Worm (Caenorhabditis elegans) whole organism, L1 larva: ENCODE measurements around the gene W02H5.2.

Experiments
- C04F5.9 ChIP-seq: sonication (generic microtip); optimal IDR thresholded peaks from 2 replicates; lab custom pipeline; 2016; ENCODE audit warnings: missing genetic modification characterization, missing compliant biosample characterization
- C16A3.4 ChIP-seq: fragments of 150-350 bp; optimal IDR thresholded peaks from 2 replicates; lab custom pipeline; 2014; ENCODE audit warnings: missing biosample characterization, missing genetic modification characterization
- F16B12.6 ChIP-seq: fragments of 150-350 bp; optimal IDR thresholded peaks from 2 replicates; lab custom pipeline; 2014; ENCODE audit warnings: missing biosample characterization, missing genetic modification characterization
- Y116A8C.19 ChIP-seq: sonication (generic microtip); optimal IDR thresholded peaks from 2 replicates; lab custom pipeline; 2016; ENCODE audit warnings: missing compliant biosample characterization, missing genetic modification characterization, borderline replicate concordance
- alr-1 ChIP-seq: fragments of 200-800 bp; sonication (Bioruptor generic); optimal IDR thresholded peaks from 2 replicates; lab custom pipeline; 2018; ENCODE audit warnings: borderline replicate concordance, mild to moderate bottlenecking, missing genetic modification characterization, missing compliant biosample characterization
- ama-1 ChIP-seq: fragments of 150-350 bp; optimal IDR thresholded peaks from 2 replicates; lab custom pipeline; 2014
- blmp-1 ChIP-seq: fragments of 150-350 bp; optimal IDR thresholded peaks from 2 replicates; lab custom pipeline; 2014; ENCODE audit warnings: missing biosample characterization, missing genetic modification characterization
- ceh-8 ChIP-seq: fragments of 200-800 bp; sonication (Bioruptor generic); optimal IDR thresholded peaks from 2 replicates; lab custom pipeline; 2018; ENCODE audit warnings: mild to moderate bottlenecking, missing genetic modification characterization, moderate library complexity, missing compliant biosample characterization
- ceh-82 ChIP-seq, 3 experiments: fragments of 150-350 bp in 1 of 3; sonication (generic microtip) in 2 of 3; optimal IDR thresholded peaks; 2 replicates each; lab custom pipeline; 2014 to 2017; ENCODE audit warnings: missing biosample characterization in 3 of 3, missing genetic modification characterization in 3 of 3
- ces-1 ChIP-seq: fragments of 150-350 bp; optimal IDR thresholded peaks from 2 replicates; lab custom pipeline; 2014; ENCODE audit warnings: missing biosample characterization, missing genetic modification reagents, missing genetic modification characterization
- dpl-1 ChIP-seq, 3 experiments: fragments of 150-350 bp in 2 of 3; sonication (generic microtip) in 1 of 3; optimal IDR thresholded peaks; 2 replicates each; lab custom pipeline; 2014 to 2017; ENCODE audit warnings: missing biosample characterization in 3 of 3, missing genetic modification characterization in 3 of 3, missing genetic modification reagents in 3 of 3
- efl-1 ChIP-seq, 4 experiments: fragments of 150-350 bp; optimal IDR thresholded peaks in 3 of 4; peaks in 1 of 4; 1 replicate in 1 of 4; 2 replicates in 3 of 4; lab custom pipeline; 2014; ENCODE audit warnings: missing biosample characterization in 2 of 4, missing genetic modification characterization in 2 of 4, missing genetic modification reagents in 2 of 4
- elt-2 ChIP-seq: sonication (generic microtip); optimal IDR thresholded peaks from 2 replicates; lab custom pipeline; 2016; ENCODE audit warnings: missing genetic modification characterization, mild to moderate bottlenecking, inconsistent platforms, missing compliant biosample characterization, missing genetic modification reagents
- elt-3 ChIP-seq, 6 experiments: fragments of 150-350 bp in 1 of 6; sonication (generic microtip); optimal IDR thresholded peaks; 2 replicates each; lab custom pipeline; 2017 to 2018; ENCODE audit warnings: missing biosample characterization in 6 of 6, missing genetic modification characterization in 6 of 6, inconsistent platforms in 1 of 6
- irx-1 ChIP-seq: sonication (generic microtip); optimal IDR thresholded peaks from 2 replicates; lab custom pipeline; 2016; ENCODE audit warnings: missing genetic modification characterization, missing compliant biosample characterization
- isw-1 ChIP-seq: fragments of 200-800 bp; sonication (Bioruptor generic); IDR thresholded peaks from 2 replicates; pipeline ENCODE4 v1.3.6; 2022; ENCODE audit warnings: missing genetic modification characterization, missing compliant biosample characterization
- lin-13 ChIP-seq: fragments of 150-350 bp; optimal IDR thresholded peaks from 2 replicates; lab custom pipeline; 2014; ENCODE audit warnings: missing biosample characterization, missing genetic modification reagents, missing genetic modification characterization
- lin-14 ChIP-seq: fragments of 200-800 bp; sonication (Bioruptor generic); optimal IDR thresholded peaks from 2 replicates; lab custom pipeline; 2018; ENCODE audit warnings: mild to moderate bottlenecking, missing genetic modification characterization, moderate library complexity, missing compliant biosample characterization
- lin-35 ChIP-seq, 2 experiments: fragments of 150-350 bp; optimal IDR thresholded peaks; 2 replicates each; lab custom pipeline; 2014; ENCODE audit warnings: missing biosample characterization in 2 of 2, missing genetic modification characterization in 2 of 2, missing genetic modification reagents in 2 of 2
- lsy-2 ChIP-seq, 2 experiments: fragments of 150-350 bp; optimal IDR thresholded peaks; 2 replicates each; lab custom pipeline; 2014; ENCODE audit warnings: missing biosample characterization in 2 of 2, missing genetic modification characterization in 2 of 2
- mdl-1 ChIP-seq, 2 experiments: fragments of 150-350 bp; optimal IDR thresholded peaks; 2 replicates each; lab custom pipeline; 2014 to 2017; ENCODE audit warnings: missing biosample characterization in 2 of 2, missing genetic modification characterization in 2 of 2, inconsistent platforms in 1 of 2
- mef-2 ChIP-seq: fragments of 150-350 bp; optimal IDR thresholded peaks from 2 replicates; lab custom pipeline; 2014; ENCODE audit warnings: missing biosample characterization, missing genetic modification characterization
- mep-1 ChIP-seq: fragments of 150-350 bp; optimal IDR thresholded peaks from 2 replicates; lab custom pipeline; 2014; ENCODE audit warnings: missing biosample characterization, missing genetic modification characterization
- nhr-19 ChIP-seq: fragments of 200-800 bp; sonication (Bioruptor generic); conservative IDR thresholded peaks from 2 replicates; pipeline ENCODE4 v1.3.6; 2022; ENCODE audit warnings: missing genetic modification characterization, missing compliant biosample characterization
- nhr-20 ChIP-seq: sonication (generic microtip); optimal IDR thresholded peaks from 2 replicates; lab custom pipeline; 2016; ENCODE audit warnings: mild to moderate bottlenecking, missing genetic modification characterization, missing compliant biosample characterization
- nhr-71 ChIP-seq: sonication (generic microtip); optimal IDR thresholded peaks from 2 replicates; lab custom pipeline; 2016; ENCODE audit warnings: mild to moderate bottlenecking, missing genetic modification characterization, moderate library complexity, missing compliant biosample characterization
- nhr-85 ChIP-seq: sonication (generic microtip); peaks from one replicate; lab custom pipeline; 2016; ENCODE audit warnings: missing genetic modification characterization, inconsistent platforms, missing compliant biosample characterization
- nhr-90 ChIP-seq: sonication (generic microtip); optimal IDR thresholded peaks from 2 replicates; lab custom pipeline; 2016; ENCODE audit warnings: mild to moderate bottlenecking, missing genetic modification characterization, missing compliant biosample characterization; ENCODE audit not compliant: poor library complexity
- pax-3 ChIP-seq: fragments of 200-800 bp; sonication (Bioruptor generic); optimal IDR thresholded peaks from 2 replicates; lab custom pipeline; 2018; ENCODE audit warnings: mild to moderate bottlenecking, missing genetic modification characterization, moderate library complexity, missing compliant biosample characterization
- rnt-1 ChIP-seq: sonication (generic microtip); optimal IDR thresholded peaks from 2 replicates; lab custom pipeline; 2016; ENCODE audit warnings: mild to moderate bottlenecking, missing genetic modification characterization, moderate library complexity, missing compliant biosample characterization
- skn-1 ChIP-seq: fragments of 150-350 bp; optimal IDR thresholded peaks from 2 replicates; lab custom pipeline; 2014; ENCODE audit warnings: missing biosample characterization, missing genetic modification characterization
- snu-23 ChIP-seq: sonication (generic microtip); optimal IDR thresholded peaks from 2 replicates; lab custom pipeline; 2016; ENCODE audit warnings: missing genetic modification characterization, missing compliant biosample characterization
- sptf-1 ChIP-seq: fragments of 150-350 bp; optimal IDR thresholded peaks from 2 replicates; lab custom pipeline; 2014; ENCODE audit warnings: missing biosample characterization, missing genetic modification characterization
- swsn-7 ChIP-seq: sonication (generic microtip); optimal IDR thresholded peaks from 2 replicates; lab custom pipeline; 2016; ENCODE audit warnings: missing genetic modification characterization, missing compliant biosample characterization
- tbx-2 ChIP-seq: sonication (generic microtip); optimal IDR thresholded peaks from 2 replicates; lab custom pipeline; 2016; ENCODE audit warnings: missing genetic modification characterization, missing compliant biosample characterization
- unc-130 ChIP-seq: fragments of 150-350 bp; optimal IDR thresholded peaks from 2 replicates; lab custom pipeline; 2017; ENCODE audit warnings: missing biosample characterization, missing genetic modification characterization, inconsistent platforms
- unc-98 ChIP-seq: fragments of 200-800 bp; sonication (Bioruptor generic); IDR thresholded peaks from 2 replicates; pipeline ENCODE4 v1.3.6; 2022; ENCODE audit warnings: missing genetic modification characterization, missing compliant biosample characterization
- vab-15 ChIP-seq: sonication (generic microtip); optimal IDR thresholded peaks from 2 replicates; lab custom pipeline; 2017; ENCODE audit warnings: missing genotype, mild to moderate bottlenecking, missing genetic modification characterization, missing compliant biosample characterization
- xbp-1 ChIP-seq: sonication (generic microtip); optimal IDR thresholded peaks from 2 replicates; lab custom pipeline; 2016; ENCODE audit warnings: missing genetic modification characterization, missing compliant biosample characterization
- zag-1 ChIP-seq: fragments of 150-350 bp; optimal IDR thresholded peaks from 2 replicates; lab custom pipeline; 2014; ENCODE audit warnings: missing biosample characterization, missing genetic modification characterization
- zip-4 ChIP-seq: fragments of 200-800 bp; sonication (Bioruptor generic); optimal IDR thresholded peaks from 2 replicates; lab custom pipeline; 2018; ENCODE audit warnings: mild to moderate bottlenecking, missing genetic modification characterization, moderate library complexity, missing compliant biosample characterization
- ztf-4 ChIP-seq: fragments of 150-350 bp; optimal IDR thresholded peaks from 2 replicates; lab custom pipeline; 2014; ENCODE audit warnings: missing biosample characterization, missing genetic modification characterization

The W02H5.2 gene

ce11 chrV:2614986-2615687 is 24.0 kb upstream of the W02H5.2 start, which contains the start of gene F53E10.1:
F53E10.1 (plus strand) TSS chrV:2615310.
- no peak for TF ChIP-seq Y116A8C.19 (tag; lab: Kevin White, UChicago)
- peak; percentile 95 for TF ChIP-seq nhr-71 (tag; lab: Kevin White, UChicago)
- no peak for TF ChIP-seq irx-1 (tag; lab: Kevin White, UChicago)
- peak; percentile 38 to 69 for TF ChIP-seq lin-35 (GFP tag; optimal IDR thresholded peaks at IDR 0.05; lab: Kevin White, UChicago)
- TF ChIP-seq rnt-1, result peak; percentile 58
- TF ChIP-seq lsy-2 (tag; optimal IDR thresholded peaks at IDR 0.05; lab: Kevin White, UChicago), result peak; percentile 5 to 29
- TF ChIP-seq mep-1 (tag; lab: Kevin White, UChicago), result peak; percentile 52
- peak; percentile 82 for TF ChIP-seq lin-14 (GFP tag; lab: Kevin White, UChicago)
- TF ChIP-seq C16A3.4 (tag; lab: Kevin White, UChicago), result no peak
- peak; percentile 47; the same call in 1 of the 2 replicates for TF ChIP-seq nhr-19 (GFP tag; lab: Robert Waterston, UW)
- TF ChIP-seq swsn-7, result peak; percentile 33
- peak; percentile 47 to 58 for TF ChIP-seq efl-1 (optimal IDR thresholded peaks at IDR 0.05; lab: Kevin White, UChicago)
- TF ChIP-seq efl-1 (GFP tag; optimal IDR thresholded peaks at IDR 0.05 in 1 of 2; lab: Kevin White, UChicago), result peak; percentile 44 to 93
- TF ChIP-seq pax-3 (tag; lab: Kevin White, UChicago), result no peak
- peak; percentile 12 for TF ChIP-seq lin-13
- TF ChIP-seq unc-98 (GFP tag; lab: Robert Waterston, UW), result no peak
- TF ChIP-seq xbp-1 (tag; lab: Kevin White, UChicago), result no peak
- no peak for TF ChIP-seq alr-1
- peak in 1 of 6 experiments; percentile 38 for TF ChIP-seq elt-3 (tag; optimal IDR thresholded peaks at IDR 0.05; lab: Kevin White, UChicago)
- TF ChIP-seq zag-1, result no peak
- TF ChIP-seq ztf-4, result no peak
- TF ChIP-seq mdl-1 (tag; optimal IDR thresholded peaks at IDR 0.05; lab: Kevin White, UChicago), result peak in 1 of 2 experiments; percentile 54
- peak; percentile 26 for TF ChIP-seq elt-2 (tag; lab: Kevin White, UChicago)
- no peak for TF ChIP-seq ces-1
- TF ChIP-seq zip-4 (GFP tag; lab: Kevin White, UChicago), result no peak
- peak; percentile 60 for TF ChIP-seq nhr-90
- no peak for TF ChIP-seq vab-15 (tag; lab: Kevin White, UChicago)
- TF ChIP-seq tbx-2 (tag; lab: Kevin White, UChicago), result peak; percentile 56
- peak; percentile 80 for TF ChIP-seq snu-23 (GFP tag; lab: Kevin White, UChicago)
- no peak for TF ChIP-seq ceh-82 (tag; optimal IDR thresholded peaks at IDR 0.05; lab: Kevin White, UChicago)
- TF ChIP-seq blmp-1 (tag; lab: Kevin White, UChicago), result peak; percentile 59
- TF ChIP-seq ama-1 (lab: Kevin White, UChicago), result no peak
- no peak for TF ChIP-seq mef-2 (tag; lab: Kevin White, UChicago)
- TF ChIP-seq dpl-1 (GFP tag; optimal IDR thresholded peaks at IDR 0.05; lab: Kevin White, UChicago), result peak; percentile 36 to 52 (median 51)
- TF ChIP-seq nhr-85, result peak; percentile 94
- no peak for TF ChIP-seq isw-1 (GFP tag; lab: Robert Waterston, UW)
- TF ChIP-seq C04F5.9 (tag; lab: Kevin White, UChicago), result no peak
- TF ChIP-seq ceh-8 (GFP tag; lab: Kevin White, UChicago), result no peak
- TF ChIP-seq nhr-20, result peak; percentile 84
- peak; percentile 75 for TF ChIP-seq skn-1 (tag; lab: Kevin White, UChicago)
- peak; percentile 3 for TF ChIP-seq F16B12.6 (tag; lab: Kevin White, UChicago)
- no peak for TF ChIP-seq sptf-1
- peak; percentile 20 for TF ChIP-seq unc-130
